Fruit fly (Drosophila melanogaster) whole organism, embryonic: ENCODE measurements around the gene CG9240.
A peak's percentile ranks its signal among the peaks of the same experiment; 100 is the strongest.

ENCODE experiments used
- Asciz ChIP-seq: fragments of 200-800 bp; sonication (Bioruptor generic); optimal IDR thresholded peaks from 2 replicates; lab custom pipeline; 2017; ENCODE audit warnings: missing biosample characterization, mild to moderate bottlenecking, missing genetic modification characterization, missing genetic modification reagents
- Atf3 ChIP-seq: fragments of 200-800 bp; sonication (Bioruptor generic); optimal IDR thresholded peaks from 3 replicates; lab custom pipeline; 2016; ENCODE audit warnings: missing biosample characterization, missing genetic modification characterization
- Atf6 ChIP-seq: fragments of 200-800 bp; sonication (Bioruptor generic); IDR thresholded peaks from 2 replicates; pipeline ENCODE4 v1.3.6; 2022; ENCODE audit warnings: missing biosample characterization, missing genetic modification characterization
- Awh ChIP-seq: fragments of 200-800 bp; sonication (Bioruptor generic); IDR thresholded peaks from 2 replicates; pipeline ENCODE4, ENCODE4 v1.3.6; 2022; ENCODE audit warnings: missing biosample characterization, missing genetic modification characterization
- CG10209 ChIP-seq: fragments of 200-800 bp; sonication (Bioruptor generic); optimal IDR thresholded peaks from 3 replicates; lab custom pipeline; 2017; ENCODE audit warnings: missing biosample characterization, mild to moderate bottlenecking, missing genetic modification characterization, missing genetic modification reagents
- CG10274 ChIP-seq: fragments of 200-800 bp; sonication (Bioruptor generic); optimal IDR thresholded peaks from 3 replicates; lab custom pipeline; 2017; ENCODE audit warnings: missing biosample characterization, mild to moderate bottlenecking, missing genetic modification characterization
- CG10366 ChIP-seq: fragments of 200-800 bp; sonication (Bioruptor generic); IDR thresholded peaks from 2 replicates; pipeline ENCODE4 v1.3.6; 2022; ENCODE audit warnings: missing biosample characterization, missing genetic modification characterization
- CG10543 ChIP-seq: fragments of 200-800 bp; sonication (Bioruptor generic); optimal IDR thresholded peaks from 3 replicates; lab custom pipeline; 2017; ENCODE audit warnings: missing biosample characterization, mild to moderate bottlenecking, missing genetic modification characterization, moderate library complexity
- CG11398 ChIP-seq: fragments of 200-800 bp; sonication (Bioruptor generic); optimal IDR thresholded peaks from 2 replicates; lab custom pipeline; 2016; ENCODE audit warnings: missing biosample characterization, missing genetic modification characterization
- CG12236 ChIP-seq: fragments of 200-800 bp; sonication (Bioruptor generic); optimal IDR thresholded peaks from 2 replicates; lab custom pipeline; 2016; ENCODE audit warnings: missing biosample characterization, missing genetic modification characterization
- CG13424 ChIP-seq: fragments of 200-800 bp; sonication (Bioruptor generic); optimal IDR thresholded peaks from 2 replicates; lab custom pipeline; 2019; ENCODE audit warnings: missing biosample characterization, mild to moderate bottlenecking, missing genetic modification characterization, moderate library complexity
- CG14860 ChIP-seq: fragments of 200-800 bp; sonication (Bioruptor generic); IDR thresholded peaks from 3 replicates; pipeline ENCODE4 v1.3.6; 2022; ENCODE audit warnings: missing biosample characterization, missing genetic modification characterization; ENCODE audit not compliant: partially characterized antibody
- CG15479 ChIP-seq: fragments of 200-800 bp; sonication (Bioruptor generic); optimal IDR thresholded peaks from 3 replicates; lab custom pipeline; 2019; ENCODE audit warnings: missing biosample characterization, mild to moderate bottlenecking, missing genetic modification characterization, moderate library complexity
- CG15601 ChIP-seq: fragments of 200-800 bp; sonication (Bioruptor generic); optimal IDR thresholded peaks from 3 replicates; lab custom pipeline; 2019; ENCODE audit warnings: missing biosample characterization, mild to moderate bottlenecking, missing genetic modification characterization, moderate library complexity
- CG1602 ChIP-seq: fragments of 200-800 bp; sonication (Bioruptor generic); optimal IDR thresholded peaks from 3 replicates; lab custom pipeline; 2016; ENCODE audit warnings: missing biosample characterization, missing genetic modification characterization
- CG17361 ChIP-seq: fragments of 200-800 bp; sonication (Bioruptor generic); IDR thresholded peaks from 3 replicates; pipeline ENCODE4 v1.3.6; 2022; ENCODE audit warnings: missing biosample characterization, missing genetic modification characterization
- CG6683 ChIP-seq: fragments of 200-800 bp; sonication (Bioruptor generic); optimal IDR thresholded peaks from 2 replicates; lab custom pipeline; 2017; ENCODE audit warnings: missing biosample characterization, mild to moderate bottlenecking, missing genetic modification characterization, missing genetic modification reagents
- CG6854 ChIP-seq: fragments of 200-800 bp; sonication (Bioruptor generic); optimal IDR thresholded peaks from 3 replicates; lab custom pipeline; 2017; ENCODE audit warnings: missing biosample characterization, mild to moderate bottlenecking, missing genetic modification characterization
- CG8944 ChIP-seq: fragments of 200-800 bp; sonication (Bioruptor generic); optimal IDR thresholded peaks from 3 replicates; lab custom pipeline; 2016; ENCODE audit warnings: missing biosample characterization, missing genetic modification characterization
- CHES-1-like ChIP-seq: fragments of 200-800 bp; sonication (Bioruptor generic); optimal IDR thresholded peaks from 2 replicates; lab custom pipeline; 2016; ENCODE audit warnings: missing biosample characterization, missing genetic modification characterization
- Chrac-16 ChIP-seq: fragments of 200-800 bp; sonication (Bioruptor generic); optimal IDR thresholded peaks from 3 replicates; lab custom pipeline; 2016; ENCODE audit warnings: missing biosample characterization, missing genetic modification characterization
- Doc3 ChIP-seq: fragments of 200-800 bp; sonication (Bioruptor generic); IDR thresholded peaks from 3 replicates; pipeline ENCODE4 v1.3.6; 2022; ENCODE audit warnings: missing biosample characterization, missing genetic modification characterization; ENCODE audit not compliant: partially characterized antibody
- Dref ChIP-seq: fragments of 200-800 bp; sonication (Bioruptor generic); IDR thresholded peaks from 2 replicates; pipeline ENCODE4 v1.3.6; 2022; ENCODE audit warnings: missing biosample characterization, missing genetic modification characterization
- HHEX ChIP-seq: fragments of 200-800 bp; sonication (Bioruptor generic); optimal IDR thresholded peaks from 3 replicates; lab custom pipeline; 2017; ENCODE audit warnings: missing biosample characterization, mild to moderate bottlenecking, missing genetic modification characterization, missing genetic modification reagents
- Hmx ChIP-seq: fragments of 200-800 bp; sonication (Bioruptor generic); optimal IDR thresholded peaks from 2 replicates; lab custom pipeline; 2016; ENCODE audit warnings: missing biosample characterization, missing genetic modification characterization
- Kr ChIP-seq: fragments of 200-800 bp; sonication (Bioruptor generic); optimal IDR thresholded peaks from 2 replicates; lab custom pipeline; 2017; ENCODE audit warnings: missing biosample characterization, mild to moderate bottlenecking, missing genetic modification characterization
- Med ChIP-seq: fragments of 200-800 bp; sonication (Bioruptor generic); peaks from one replicate; lab custom pipeline; 2016; ENCODE audit warnings: missing biosample characterization, missing genetic modification characterization, mild to moderate bottlenecking, inconsistent platforms, moderate library complexity
- Oaz ChIP-seq: fragments of 200-800 bp; sonication (Bioruptor generic); IDR thresholded peaks from 2 replicates; pipeline ENCODE4 v1.3.6; 2022; ENCODE audit warnings: missing biosample characterization, missing genetic modification characterization
- Poxn ChIP-seq: fragments of 200-800 bp; sonication (Bioruptor generic); IDR thresholded peaks from 2 replicates; pipeline ENCODE4 v1.3.6; 2022; ENCODE audit warnings: missing biosample characterization, missing genetic modification characterization
- Side ChIP-seq: fragments of 200-800 bp; sonication (Bioruptor generic); optimal IDR thresholded peaks from 2 replicates; lab custom pipeline; 2016; ENCODE audit warnings: missing biosample characterization, missing genetic modification characterization
- Stat92E ChIP-seq, 3 experiments: fragments of >200 bp in 2 of 3; fragments of 200-800 bp in 1 of 3; sonication (Bioruptor generic) in 1 of 3; optimal IDR thresholded peaks; 2 replicates each; lab custom pipeline; 2017 to 2019; ENCODE audit warnings: missing biosample characterization in 3 of 3, missing genetic modification characterization in 3 of 3, mild to moderate bottlenecking in 1 of 3, moderate library complexity in 1 of 3
- ato ChIP-seq: fragments of 200-800 bp; sonication (Bioruptor generic); IDR thresholded peaks from 2 replicates; pipeline ENCODE4 v1.3.6; 2022; ENCODE audit warnings: missing biosample characterization, missing genetic modification characterization; ENCODE audit not compliant: partially characterized antibody
- az2 ChIP-seq: fragments of 200-800 bp; sonication (Bioruptor generic); optimal IDR thresholded peaks from 3 replicates; lab custom pipeline; 2016; ENCODE audit warnings: missing biosample characterization, missing genetic modification characterization
- bigmax ChIP-seq: fragments of 200-800 bp; sonication (Bioruptor generic); optimal IDR thresholded peaks from 2 replicates; lab custom pipeline; 2018; ENCODE audit warnings: missing biosample characterization, mild to moderate bottlenecking, missing genetic modification characterization
- cg ChIP-seq: fragments of 200-800 bp; sonication (Bioruptor generic); optimal IDR thresholded peaks from 3 replicates; lab custom pipeline; 2019; ENCODE audit warnings: missing biosample characterization, mild to moderate bottlenecking, missing genetic modification characterization, moderate library complexity
- chm ChIP-seq: fragments of 200-800 bp; sonication (Bioruptor generic); IDR thresholded peaks from 2 replicates; pipeline ENCODE4 v1.3.6; 2022; ENCODE audit warnings: missing biosample characterization, missing genetic modification characterization
- dimm ChIP-seq: fragments of 200-800 bp; sonication (Bioruptor generic); IDR thresholded peaks from 2 replicates; pipeline ENCODE4 v1.3.6; 2022; ENCODE audit warnings: missing biosample characterization, missing genetic modification characterization
- dmrt11E ChIP-seq: fragments of 200-800 bp; sonication (Bioruptor generic); optimal IDR thresholded peaks from 3 replicates; lab custom pipeline; 2018; ENCODE audit warnings: missing biosample characterization, mild to moderate bottlenecking, missing genetic modification characterization, moderate library complexity
- dmrt99B ChIP-seq: fragments of 200-800 bp; sonication (Bioruptor generic); optimal IDR thresholded peaks from 2 replicates; lab custom pipeline; 2018; ENCODE audit warnings: missing biosample characterization, mild to moderate bottlenecking, missing genetic modification characterization, moderate library complexity
- her ChIP-seq: fragments of 200-800 bp; sonication (Bioruptor generic); optimal IDR thresholded peaks from 2 replicates; lab custom pipeline; 2016; ENCODE audit warnings: missing biosample characterization, missing genetic modification characterization
- insv ChIP-seq, 2 experiments: fragments of 200-800 bp; sonication (Bioruptor generic); optimal IDR thresholded peaks; 3 replicates each; lab custom pipeline; 2016 to 2018; ENCODE audit warnings: missing biosample characterization in 2 of 2, missing genetic modification characterization in 2 of 2
- klu ChIP-seq: fragments of 200-800 bp; sonication (Bioruptor generic); IDR thresholded peaks from 2 replicates; pipeline ENCODE4 v1.3.6; 2022; ENCODE audit warnings: missing biosample characterization, missing genetic modification characterization
- maf-S ChIP-seq: fragments of 200-800 bp; sonication (Bioruptor generic); optimal IDR thresholded peaks from 2 replicates; lab custom pipeline; 2016; ENCODE audit warnings: missing biosample characterization, missing genetic modification characterization
- mld ChIP-seq: fragments of 200-800 bp; sonication (Bioruptor generic); IDR thresholded peaks from 3 replicates; pipeline ENCODE4 v1.3.6; 2022; ENCODE audit warnings: missing biosample characterization, missing genetic modification characterization; ENCODE audit not compliant: partially characterized antibody
- pros ChIP-seq: fragments of 200-800 bp; sonication (Bioruptor generic); optimal IDR thresholded peaks from 3 replicates; lab custom pipeline; 2019; ENCODE audit warnings: missing biosample characterization, mild to moderate bottlenecking, missing genetic modification characterization, moderate library complexity
- psq ChIP-seq: fragments of 200-800 bp; sonication (Bioruptor generic); optimal IDR thresholded peaks from 2 replicates; lab custom pipeline; 2017; ENCODE audit warnings: missing biosample characterization, missing genetic modification characterization
- scrt ChIP-seq: fragments of 200-800 bp; sonication (Bioruptor generic); optimal IDR thresholded peaks from 2 replicates; lab custom pipeline; 2018; ENCODE audit warnings: missing biosample characterization, mild to moderate bottlenecking, missing genetic modification characterization, moderate library complexity
- slbo ChIP-seq: fragments of 200-800 bp; sonication (Bioruptor generic); IDR thresholded peaks from 2 replicates; pipeline ENCODE4 v1.3.6; 2022; ENCODE audit warnings: missing biosample characterization, missing genetic modification characterization
- tna ChIP-seq: fragments of 200-800 bp; sonication (Bioruptor generic); IDR thresholded peaks from 2 replicates; pipeline ENCODE4 v1.3.6; 2022; ENCODE audit warnings: missing biosample characterization, missing genetic modification characterization; ENCODE audit not compliant: partially characterized antibody
- unpg ChIP-seq: fragments of 200-800 bp; sonication (Bioruptor generic); optimal IDR thresholded peaks from 3 replicates; lab custom pipeline; 2018; ENCODE audit warnings: missing biosample characterization, mild to moderate bottlenecking, missing genetic modification characterization, moderate library complexity

Gene CG9240

dm6 chrX:15733995-15734394, 32.9 kb upstream of the CG9240 start, which contains the start of the genes CG12379 and MagR (continued):
- TF ChIP-seq dmrt11E (tag; lab: Kevin White, UChicago) (peak; percentile 47), az2 (GFP tag; lab: Kevin White, UChicago) (peak; percentile 31), HHEX (no peak), CG12236 (GFP tag; lab: Kevin White, UChicago) (peak; percentile 2), tna (GFP tag; lab: Robert Waterston, UW) (no peak), CHES-1-like (peak; percentile 48), Awh (GFP tag; lab: Robert Waterston, UW) (no peak), CG6854 (no peak), klu (peak; percentile 48; the same call in 1 of the 2 replicates), dmrt99B (tag; lab: Kevin White, UChicago) (no peak), CG10366 (GFP tag; lab: Robert Waterston, UW) (peak; percentile 28; the same call in 1 of the 2 replicates), CG13424 (tag; lab: Kevin White, UChicago) (peak; percentile 71), bigmax (GFP tag; lab: Kevin White, UChicago) (no peak), CG10274 (GFP tag; lab: Kevin White, UChicago) (peak; percentile 4), Med (peak; percentile 91), Side (GFP tag; lab: Kevin White, UChicago) (peak; percentile 62), CG1602 (GFP tag; lab: Kevin White, UChicago) (peak; percentile 45), Oaz (GFP tag; lab: Robert Waterston, UW) (peak; percentile 48; the same call in 1 of the 2 replicates), cg (no peak), Dref (peak; percentile 69), dimm (GFP tag; lab: Robert Waterston, UW) (no peak), pros (no peak), CG6683 (GFP tag; lab: Kevin White, UChicago) (no peak), CG14860 (GFP tag; lab: Robert Waterston, UW) (peak; percentile 77), her (GFP tag; lab: Kevin White, UChicago) (no peak), Stat92E (GFP tag; optimal IDR thresholded peaks at IDR 0.05; lab: Kevin White, UChicago) (no peak), Atf3 (GFP tag; lab: Kevin White, UChicago) (no peak), insv (GFP tag; optimal IDR thresholded peaks at IDR 0.05; lab: Kevin White, UChicago) (peak in 1 of 2 experiments; percentile 48), Chrac-16 (GFP tag; lab: Kevin White, UChicago) (peak; percentile 57), CG15479 (GFP tag; lab: Kevin White, UChicago) (no peak), ato (GFP tag; lab: Robert Waterston, UW) (0 out of 2 replicates have a peak, but pooled peaks have one; percentile 31), CG10209 (GFP tag; lab: Kevin White, UChicago) (no peak), Kr (GFP tag; lab: Kevin White, UChicago) (no peak), unpg (GFP tag; lab: Kevin White, UChicago) (no peak), mld (GFP tag; lab: Robert Waterston, UW) (peak; percentile 51; the same call in 1 of the 3 replicates), CG10543 (GFP tag; lab: Kevin White, UChicago) (no peak), psq (GFP tag; lab: Kevin White, UChicago) (no peak), CG15601 (tag; lab: Kevin White, UChicago) (no peak), Atf6 (GFP tag; lab: Robert Waterston, UW) (peak; percentile 59; the same call in 1 of the 2 replicates), Hmx (GFP tag; lab: Kevin White, UChicago) (peak; percentile 15), maf-S (GFP tag; lab: Kevin White, UChicago) (peak; percentile 29), Asciz (GFP tag; lab: Kevin White, UChicago) (no peak), scrt (GFP tag; lab: Kevin White, UChicago) (no peak), chm (GFP tag; lab: Robert Waterston, UW) (no peak), CG8944 (no peak), slbo (GFP tag; lab: Robert Waterston, UW) (peak; percentile 62), Doc3 (GFP tag; lab: Robert Waterston, UW) (peak; percentile 78), CG11398 (peak; percentile 29), Poxn (no peak), CG17361 (GFP tag; lab: Robert Waterston, UW) (peak; percentile 83)
